Worm (Caenorhabditis elegans) whole organism, mixed stage, embryonic: ENCODE data around the gene klp-3.

Experiments
- M03D4.4 ChIP-seq: sonication (generic microtip); optimal IDR thresholded peaks from 2 replicates; lab custom pipeline; 2017; ENCODE audit warnings: mild to moderate bottlenecking, missing genetic modification characterization, missing compliant biosample characterization
- ceh-43 ChIP-seq: fragments of 200-800 bp; sonication (Bioruptor generic); optimal IDR thresholded peaks from 2 replicates; lab custom pipeline; 2018; ENCODE audit warnings: mild to moderate bottlenecking, missing genetic modification characterization, moderate library complexity, missing compliant biosample characterization
- elt-3 ChIP-seq: fragments of 150-350 bp; optimal IDR thresholded peaks from 2 replicates; lab custom pipeline; 2014; ENCODE audit warnings: missing biosample characterization, missing genetic modification characterization
- lin-13 ChIP-seq: fragments of 150-350 bp; optimal IDR thresholded peaks from 2 replicates; lab custom pipeline; 2014; ENCODE audit warnings: missing biosample characterization, missing genetic modification characterization
- nhr-237 ChIP-seq: fragments of 150-350 bp; optimal IDR thresholded peaks from 2 replicates; lab custom pipeline; 2014; ENCODE audit warnings: missing biosample characterization, missing genetic modification characterization
- snpc-4 ChIP-seq: fragments of 150-350 bp; optimal IDR thresholded peaks from 2 replicates; lab custom pipeline; 2014; ENCODE audit warnings: missing biosample characterization, missing genetic modification characterization
- sptf-1 ChIP-seq: sonication (generic microtip); optimal IDR thresholded peaks from 2 replicates; lab custom pipeline; 2017; ENCODE audit warnings: mild to moderate bottlenecking, missing genetic modification characterization, moderate library complexity, missing compliant biosample characterization
- unc-62 ChIP-seq: fragments of 150-350 bp; optimal IDR thresholded peaks from 2 replicates; lab custom pipeline; 2014; ENCODE audit warnings: missing biosample characterization, missing genetic modification reagents, missing genetic modification characterization
- zip-8 ChIP-seq: fragments of 150-350 bp; optimal IDR thresholded peaks from 2 replicates; lab custom pipeline; 2014; ENCODE audit warnings: missing biosample characterization, missing genetic modification characterization

ce11 chrII:7870632-7871031, 28.5 kb downstream of the klp-3 start:
- no peak for TF ChIP-seq M03D4.4 (tag; lab: Kevin White, UChicago)
- no peak for TF ChIP-seq sptf-1 (tag; lab: Kevin White, UChicago)
- no peak for TF ChIP-seq unc-62 (GFP tag; lab: Kevin White, UChicago)
- no peak for TF ChIP-seq zip-8 (tag; lab: Kevin White, UChicago)
- no peak for TF ChIP-seq lin-13 (tag; lab: Kevin White, UChicago)
- no peak for TF ChIP-seq elt-3 (tag; lab: Kevin White, UChicago)
- TF ChIP-seq snpc-4 = no peak
- TF ChIP-seq ceh-43 = no peak
- TF ChIP-seq nhr-237 (tag; lab: Kevin White, UChicago) = no peak
